Worm (Caenorhabditis elegans) whole organism, young adult: ENCODE results near the gene saeg-1.

Experiments used
- B0035.1 ChIP-seq: sonication (generic microtip); optimal IDR thresholded peaks from 2 replicates; lab custom pipeline; 2016; ENCODE audit warnings: missing genetic modification characterization, mild to moderate bottlenecking, missing compliant biosample characterization, missing genotype, missing genetic modification reagents
- D2030.7 ChIP-seq: fragments of 200-800 bp; sonication (Bioruptor generic); IDR thresholded peaks from 2 replicates; pipeline ENCODE4 v1.3.6; 2022; ENCODE audit warnings: missing genetic modification reagents, missing genetic modification characterization, missing compliant biosample characterization
- F49E8.2 ChIP-seq: sonication (generic microtip); optimal IDR thresholded peaks from 3 replicates; lab custom pipeline; 2017; ENCODE audit warnings: missing genetic modification characterization, mild to moderate bottlenecking, missing compliant biosample characterization, antibody characterized with exemption, moderate library complexity; ENCODE audit not compliant: insufficient read depth
- F52B5.7 ChIP-seq: sonication (generic microtip); optimal IDR thresholded peaks from 2 replicates; lab custom pipeline; 2016; ENCODE audit warnings: mild to moderate bottlenecking, missing genetic modification characterization, missing compliant biosample characterization
- F55B11.4 ChIP-seq: sonication (generic microtip); optimal IDR thresholded peaks from 2 replicates; lab custom pipeline; 2016; ENCODE audit warnings: missing compliant biosample characterization, missing genetic modification characterization, borderline replicate concordance; ENCODE audit not compliant: insufficient read depth
- F57A8.1 ChIP-seq: fragments of 200-800 bp; sonication (Bioruptor generic); optimal IDR thresholded peaks from 2 replicates; lab custom pipeline; 2018; ENCODE audit warnings: mild to moderate bottlenecking, missing genetic modification characterization, moderate library complexity, missing compliant biosample characterization
- T07F8.4 ChIP-seq: sonication (generic microtip); optimal IDR thresholded peaks from 2 replicates; lab custom pipeline; 2016; ENCODE audit warnings: mild to moderate bottlenecking, missing genetic modification characterization, moderate library complexity, missing compliant biosample characterization
- Y56A3A.18 ChIP-seq: fragments of 200-800 bp; sonication (Bioruptor generic); IDR thresholded peaks from 2 replicates; pipeline ENCODE4 v1.3.6; 2022; ENCODE audit warnings: missing genetic modification reagents, missing genetic modification characterization, missing compliant biosample characterization
- Y67H2A.10 ChIP-seq: fragments of 200-800 bp; sonication (Bioruptor generic); conservative IDR thresholded peaks from 2 replicates; pipeline ENCODE4 v1.3.6; 2022; ENCODE audit warnings: missing genetic modification reagents, missing genetic modification characterization, missing compliant biosample characterization
- Y95B8A.8 ChIP-seq: fragments of 200-800 bp; sonication (Bioruptor generic); IDR thresholded peaks from 2 replicates; pipeline ENCODE4 v1.3.6; 2022; ENCODE audit warnings: missing genetic modification reagents, missing genetic modification characterization, missing compliant biosample characterization
- ZK185.1 ChIP-seq: sonication (generic microtip); optimal IDR thresholded peaks from 2 replicates; lab custom pipeline; 2016; ENCODE audit warnings: mild to moderate bottlenecking, missing genetic modification characterization, missing compliant biosample characterization; ENCODE audit not compliant: poor library complexity, severe bottlenecking
- akir-1 ChIP-seq: fragments of 200-800 bp; sonication (Bioruptor generic); optimal IDR thresholded peaks from 2 replicates; lab custom pipeline; 2018; ENCODE audit warnings: mild to moderate bottlenecking, missing genetic modification characterization, moderate library complexity, missing compliant biosample characterization
- ama-1 ChIP-seq, 3 experiments: fragments of 150-350 bp in 1 of 3; sonication (generic microtip) in 2 of 3; optimal IDR thresholded peaks; 2 replicates each; lab custom pipeline; 2014 to 2018; ENCODE audit warnings: missing biosample characterization in 2 of 3, missing genetic modification characterization in 2 of 3, missing genetic modification reagents in 2 of 3
- attf-3 ChIP-seq: fragments of 200-800 bp; sonication (Bioruptor generic); conservative IDR thresholded peaks from 2 replicates; pipeline ENCODE4 v1.3.6; 2022; ENCODE audit warnings: missing genetic modification reagents, missing genetic modification characterization, missing compliant biosample characterization
- ccch-3 ChIP-seq: fragments of 200-800 bp; sonication (Bioruptor generic); optimal IDR thresholded peaks from 2 replicates; lab custom pipeline; 2018; ENCODE audit warnings: mild to moderate bottlenecking, missing genetic modification characterization, missing compliant biosample characterization
- cebp-1 ChIP-seq, 2 experiments: fragments of 200-800 bp in 1 of 2; sonication (Bioruptor generic) in 1 of 2; sonication (generic microtip) in 1 of 2; IDR thresholded peaks in 1 of 2; optimal IDR thresholded peaks in 1 of 2; 2 replicates each; pipeline versions ENCODE4 v1.3.6 to Lab custom; 2017 to 2022; ENCODE audit warnings: missing compliant biosample characterization in 2 of 2, missing genetic modification characterization in 2 of 2, mild to moderate bottlenecking in 1 of 2, missing genetic modification reagents in 1 of 2, moderate library complexity in 1 of 2
- cebp-2 ChIP-seq: fragments of 200-800 bp; sonication (Bioruptor generic); IDR thresholded peaks from 2 replicates; pipeline ENCODE4 v1.3.6; 2022; ENCODE audit warnings: missing genetic modification characterization, missing compliant biosample characterization
- ceh-100 ChIP-seq: fragments of 200-800 bp; sonication (Bioruptor generic); IDR thresholded peaks from 2 replicates; pipeline ENCODE4 v1.3.6; 2022; ENCODE audit warnings: missing genetic modification reagents, missing genetic modification characterization, missing compliant biosample characterization
- ceh-58 ChIP-seq: fragments of 200-800 bp; sonication (Bioruptor generic); IDR thresholded peaks from 2 replicates; pipeline ENCODE4 v1.3.6; 2022; ENCODE audit warnings: missing genetic modification characterization, missing compliant biosample characterization
- chd-7 ChIP-seq: sonication (generic microtip); optimal IDR thresholded peaks from 2 replicates; lab custom pipeline; 2016; ENCODE audit warnings: mild to moderate bottlenecking, missing genetic modification characterization, moderate library complexity, missing compliant biosample characterization
- dox-1 ChIP-seq: fragments of 200-800 bp; sonication (Bioruptor generic); IDR thresholded peaks from 2 replicates; pipeline ENCODE4 v1.3.6; 2022; ENCODE audit warnings: missing genetic modification reagents, missing genetic modification characterization, missing compliant biosample characterization
- efl-1 ChIP-seq: fragments of 150-350 bp; optimal IDR thresholded peaks from 2 replicates; lab custom pipeline; 2014; ENCODE audit warnings: missing biosample characterization, missing genetic modification reagents, missing genetic modification characterization
- ekl-4 ChIP-seq: fragments of 200-800 bp; sonication (Bioruptor generic); IDR thresholded peaks from 2 replicates; pipeline ENCODE4 v1.3.6; 2022; ENCODE audit warnings: missing genetic modification reagents, missing genetic modification characterization, missing compliant biosample characterization
- gei-17 ChIP-seq: fragments of 200-800 bp; sonication (Bioruptor generic); optimal IDR thresholded peaks from 2 replicates; lab custom pipeline; 2018; ENCODE audit warnings: mild to moderate bottlenecking, missing genetic modification characterization, missing compliant biosample characterization
- let-526 ChIP-seq: fragments of 200-800 bp; sonication (Bioruptor generic); IDR thresholded peaks from 2 replicates; pipeline ENCODE4 v1.3.6; 2022; ENCODE audit warnings: missing genetic modification reagents, missing genetic modification characterization, missing compliant biosample characterization
- lin-35 ChIP-seq, 3 experiments: fragments of 150-350 bp in 2 of 3; sonication (generic microtip) in 1 of 3; optimal IDR thresholded peaks; 2 replicates each; lab custom pipeline; 2014 to 2018; ENCODE audit warnings: missing biosample characterization in 3 of 3, missing genetic modification characterization in 3 of 3, missing genetic modification reagents in 3 of 3
- lin-40 ChIP-seq: sonication (generic microtip); optimal IDR thresholded peaks from 2 replicates; lab custom pipeline; 2016; ENCODE audit warnings: missing genetic modification characterization, mild to moderate bottlenecking, missing compliant biosample characterization, missing genotype, missing genetic modification reagents
- lin-54 ChIP-seq: fragments of 200-800 bp; sonication (Bioruptor generic); optimal IDR thresholded peaks from 2 replicates; lab custom pipeline; 2018; ENCODE audit warnings: mild to moderate bottlenecking, missing genetic modification characterization, missing compliant biosample characterization
- lir-1 ChIP-seq: fragments of 200-800 bp; sonication (Bioruptor generic); conservative IDR thresholded peaks from 2 replicates; pipeline ENCODE4 v1.3.6; 2022; ENCODE audit warnings: missing genetic modification reagents, missing genetic modification characterization, missing compliant biosample characterization
- mel-28 ChIP-seq: sonication (generic microtip); optimal IDR thresholded peaks from 2 replicates; lab custom pipeline; 2016; ENCODE audit warnings: borderline replicate concordance, mild to moderate bottlenecking, missing genetic modification characterization, missing compliant biosample characterization
- mes-4 ChIP-seq: sonication (generic microtip); optimal IDR thresholded peaks from 2 replicates; lab custom pipeline; 2016; ENCODE audit warnings: missing genotype, missing genetic modification characterization, missing compliant biosample characterization
- mxl-1 ChIP-seq: sonication (generic microtip); optimal IDR thresholded peaks from 2 replicates; lab custom pipeline; 2016; ENCODE audit warnings: missing genetic modification characterization, missing compliant biosample characterization
- nfya-2 ChIP-seq: fragments of 200-800 bp; sonication (Bioruptor generic); IDR thresholded peaks from 2 replicates; pipeline ENCODE4 v1.3.6; 2022; ENCODE audit warnings: missing genetic modification reagents, missing genetic modification characterization, missing compliant biosample characterization
- nhr-120 ChIP-seq: fragments of 200-800 bp; sonication (Bioruptor generic); IDR thresholded peaks from 2 replicates; pipeline ENCODE4 v1.3.6; 2022; ENCODE audit warnings: missing genetic modification characterization, missing compliant biosample characterization
- nhr-80 ChIP-seq: sonication (generic microtip); optimal IDR thresholded peaks from 2 replicates; lab custom pipeline; 2016; ENCODE audit warnings: missing genetic modification characterization, missing compliant biosample characterization
- pha-4 ChIP-seq: fragments of 150-350 bp; sonication (generic microtip); optimal IDR thresholded peaks from 2 replicates; lab custom pipeline; 2014; ENCODE audit warnings: missing biosample characterization, missing genetic modification reagents, missing genetic modification characterization
- snpc-1.3 ChIP-seq: sonication (generic microtip); optimal IDR thresholded peaks from 2 replicates; lab custom pipeline; 2017; ENCODE audit warnings: missing genetic modification characterization, mild to moderate bottlenecking, missing compliant biosample characterization, antibody characterized with exemption, moderate library complexity, missing genotype, missing genetic modification reagents; ENCODE audit not compliant: insufficient read depth
- snpc-4 ChIP-seq, 5 experiments: fragments of 150-350 bp in 1 of 5; sonication (generic microtip) in 4 of 5; optimal IDR thresholded peaks; 2 replicates each; lab custom pipeline; 2014 to 2018; ENCODE audit warnings: missing genetic modification characterization in 5 of 5, missing biosample characterization in 3 of 5, antibody characterized with exemption in 2 of 5, mild to moderate bottlenecking in 2 of 5, missing compliant biosample characterization in 2 of 5, missing genotype in 2 of 5, moderate library complexity in 2 of 5, missing genetic modification reagents in 1 of 5
- tlf-1 ChIP-seq: fragments of 200-800 bp; sonication (Bioruptor generic); optimal IDR thresholded peaks from 2 replicates; lab custom pipeline; 2018; ENCODE audit warnings: mild to moderate bottlenecking, missing genetic modification characterization, missing compliant biosample characterization
- unc-130 ChIP-seq: sonication (generic microtip); optimal IDR thresholded peaks from 2 replicates; lab custom pipeline; 2016; ENCODE audit warnings: missing genetic modification reagents, missing genetic modification characterization, missing compliant biosample characterization
- ztf-18 ChIP-seq: sonication (generic microtip); optimal IDR thresholded peaks from 2 replicates; lab custom pipeline; 2016; ENCODE audit warnings: missing genotype, mild to moderate bottlenecking, missing genetic modification characterization, missing compliant biosample characterization
- ztf-22 ChIP-seq: fragments of 200-800 bp; sonication (Bioruptor generic); optimal IDR thresholded peaks from 2 replicates; lab custom pipeline; 2018; ENCODE audit warnings: mild to moderate bottlenecking, missing genetic modification characterization, moderate library complexity, missing compliant biosample characterization
- ztf-25 ChIP-seq: fragments of 200-800 bp; sonication (Bioruptor generic); IDR thresholded peaks from 2 replicates; pipeline ENCODE4 v1.3.6; 2022; ENCODE audit warnings: missing genetic modification reagents, missing genetic modification characterization, missing compliant biosample characterization

Gene saeg-1

ce11 chrV:10871457-10871861 is 6.0 kb upstream of the saeg-1 start (continued):
- TF ChIP-seq ccch-3 (GFP tag; lab: Kevin White, UChicago), result no peak
- no peak for TF ChIP-seq let-526 (GFP tag; lab: Robert Waterston, UW)
- TF ChIP-seq unc-130 (GFP tag; lab: Kevin White, UChicago), result no peak
- TF ChIP-seq F52B5.7 (tag; lab: Kevin White, UChicago), result no peak
- no peak for TF ChIP-seq attf-3
- TF ChIP-seq mel-28 (tag; lab: Kevin White, UChicago), result no peak
- TF ChIP-seq gei-17 (GFP tag; lab: Kevin White, UChicago), result no peak
- no peak for TF ChIP-seq efl-1 (GFP tag; lab: Kevin White, UChicago)
- peak in 1 of 3 experiments; percentile 52 for TF ChIP-seq lin-35 (GFP tag; optimal IDR thresholded peaks at IDR 0.05; lab: Kevin White, UChicago)
- no peak for TF ChIP-seq pha-4 (tag; lab: Kevin White, UChicago)
- no peak for TF ChIP-seq F55B11.4 (tag; lab: Kevin White, UChicago)
- peak; percentile 72 for TF ChIP-seq dox-1
- TF ChIP-seq ZK185.1 (tag; lab: Kevin White, UChicago), result no peak
- peak; percentile 21 for TF ChIP-seq T07F8.4
- TF ChIP-seq mes-4 (tag; lab: Kevin White, UChicago), result no peak
- no peak for TF ChIP-seq Y67H2A.10 (GFP tag; lab: Robert Waterston, UW)
- TF ChIP-seq Y95B8A.8, result no peak
- no peak for TF ChIP-seq D2030.7
- peak; percentile 59 for TF ChIP-seq nhr-80 (tag; lab: Kevin White, UChicago)
- TF ChIP-seq lir-1 (GFP tag; lab: Robert Waterston, UW), result no peak
- no peak for TF ChIP-seq ekl-4 (GFP tag; lab: Robert Waterston, UW)
- TF ChIP-seq ceh-58 (GFP tag; lab: Robert Waterston, UW), result no peak
- TF ChIP-seq mxl-1, result no peak
- TF ChIP-seq F57A8.1 (GFP tag; lab: Kevin White, UChicago), result no peak
- TF ChIP-seq ztf-25 (GFP tag; lab: Robert Waterston, UW), result no peak
- TF ChIP-seq chd-7 (tag; lab: Kevin White, UChicago), result peak; percentile 77
- no peak for TF ChIP-seq cebp-1 (GFP tag; IDR thresholded peaks at IDR 0.05; lab: Robert Waterston, UW)
- peak; percentile 80 for TF ChIP-seq cebp-1 (tag; optimal IDR thresholded peaks at IDR 0.05; lab: Kevin White, UChicago)

- TF ChIP-seq nhr-80 (tag; lab: Kevin White, UChicago), result peak; percentile 54
- 0 out of 2 replicates have a peak, but pooled peaks have one; percentile 7 for TF ChIP-seq dox-1
- no peak for TF ChIP-seq ZK185.1 (tag; lab: Kevin White, UChicago)
- TF ChIP-seq tlf-1 (GFP tag; lab: Kevin White, UChicago), result no peak
Observed at ce11 chrV:10870050-10870449, 4.6 kb upstream of the saeg-1 start.

- no peak for TF ChIP-seq Y56A3A.18 (GFP tag; lab: Robert Waterston, UW)
- TF ChIP-seq lin-54 (GFP tag; lab: Kevin White, UChicago), result no peak
- TF ChIP-seq snpc-4 (GFP tag; optimal IDR thresholded peaks at IDR 0.05; lab: Kevin White, UChicago), result no peak
- no peak for TF ChIP-seq snpc-4 (tag; optimal IDR thresholded peaks at IDR 0.05; lab: Kevin White, UChicago)
- TF ChIP-seq ceh-100 (GFP tag; lab: Robert Waterston, UW), result no peak
- no peak for TF ChIP-seq cebp-2 (GFP tag; lab: Robert Waterston, UW)
- TF ChIP-seq ztf-18 (tag; lab: Kevin White, UChicago), result no peak
- no peak for TF ChIP-seq snpc-1.3 (tag; lab: Kevin White, UChicago)
- TF ChIP-seq nhr-120 (GFP tag; lab: Robert Waterston, UW), result no peak
- TF ChIP-seq B0035.1 (tag; lab: Kevin White, UChicago), result no peak
- TF ChIP-seq F55B11.4 (tag; lab: Kevin White, UChicago), result no peak
- TF ChIP-seq cebp-1 (GFP tag; IDR thresholded peaks at IDR 0.05; lab: Robert Waterston, UW), result no peak
- peak; percentile 5 for TF ChIP-seq cebp-1 (tag; optimal IDR thresholded peaks at IDR 0.05; lab: Kevin White, UChicago)
- peak; percentile 39 for TF ChIP-seq lin-40 (tag; lab: Kevin White, UChicago)
- TF ChIP-seq nfya-2 (GFP tag; lab: Robert Waterston, UW), result no peak
- no peak for TF ChIP-seq akir-1 (GFP tag; lab: Kevin White, UChicago)
- no peak for TF ChIP-seq ztf-25 (GFP tag; lab: Robert Waterston, UW)
- TF ChIP-seq F49E8.2, result no peak
- TF ChIP-seq ama-1 (optimal IDR thresholded peaks at IDR 0.05; lab: Kevin White, UChicago), result no peak
- no peak for TF ChIP-seq ama-1 (GFP tag; optimal IDR thresholded peaks at IDR 0.05; lab: Kevin White, UChicago)
- peak; percentile 26 for TF ChIP-seq chd-7 (tag; lab: Kevin White, UChicago)
- TF ChIP-seq ztf-22, result no peak
Observed at ce11 chrV:10867586-10867985, 2.1 kb upstream of the saeg-1 start.
